Fruit fly (Drosophila melanogaster) S2 (cell line): Measurements from ENCODE around the gene CG14285.

Experiments used
- CG8478 ChIP-seq: fragments of >200 bp; optimal IDR thresholded peaks from 2 replicates; lab custom pipeline; 2018
- CTCF ChIP-seq, 2 experiments: fragments of >200 bp; optimal IDR thresholded peaks; 2 replicates each; lab custom pipeline; 2018

The CG14285 gene

DNA sequence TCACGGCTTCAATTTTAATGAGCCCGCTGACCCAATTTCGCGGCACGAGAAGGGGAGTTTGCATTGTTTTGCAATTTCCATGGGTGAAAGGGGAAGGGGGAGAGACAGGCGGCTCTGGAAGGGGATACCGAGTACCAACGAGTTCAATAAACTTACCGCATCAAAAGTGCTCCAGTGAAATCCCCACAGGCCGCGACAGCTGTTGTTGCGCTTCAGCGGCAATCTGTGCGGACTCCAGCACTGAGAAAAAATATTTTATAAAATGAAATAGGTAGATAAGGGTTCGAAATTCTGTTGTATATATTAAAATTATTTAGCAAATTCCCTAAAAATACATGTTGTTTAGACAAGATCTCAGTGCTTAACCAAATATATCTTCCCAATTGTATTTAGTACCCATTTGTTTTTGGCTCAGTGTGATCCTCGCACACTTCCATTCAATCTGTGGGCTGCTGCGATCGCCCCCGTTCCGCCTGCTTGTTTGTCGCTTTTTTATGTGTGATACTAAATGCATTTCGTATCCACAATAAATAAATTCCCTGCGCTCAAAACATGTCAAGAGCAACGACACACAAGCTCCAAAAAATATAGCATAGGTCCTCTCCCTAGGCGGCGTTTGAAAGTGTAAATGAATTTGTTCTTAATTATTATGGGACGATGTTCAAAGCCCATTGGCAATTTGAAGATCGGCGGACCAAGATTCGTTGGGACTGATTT lies 29.2 kb upstream of the CG14285 start:
- no peak for TF ChIP-seq CG8478 (lab: Kevin White, UChicago)
- no peak for TF ChIP-seq CTCF (optimal IDR thresholded peaks at IDR 0.05; lab: Kevin White, UChicago)

DNA sequence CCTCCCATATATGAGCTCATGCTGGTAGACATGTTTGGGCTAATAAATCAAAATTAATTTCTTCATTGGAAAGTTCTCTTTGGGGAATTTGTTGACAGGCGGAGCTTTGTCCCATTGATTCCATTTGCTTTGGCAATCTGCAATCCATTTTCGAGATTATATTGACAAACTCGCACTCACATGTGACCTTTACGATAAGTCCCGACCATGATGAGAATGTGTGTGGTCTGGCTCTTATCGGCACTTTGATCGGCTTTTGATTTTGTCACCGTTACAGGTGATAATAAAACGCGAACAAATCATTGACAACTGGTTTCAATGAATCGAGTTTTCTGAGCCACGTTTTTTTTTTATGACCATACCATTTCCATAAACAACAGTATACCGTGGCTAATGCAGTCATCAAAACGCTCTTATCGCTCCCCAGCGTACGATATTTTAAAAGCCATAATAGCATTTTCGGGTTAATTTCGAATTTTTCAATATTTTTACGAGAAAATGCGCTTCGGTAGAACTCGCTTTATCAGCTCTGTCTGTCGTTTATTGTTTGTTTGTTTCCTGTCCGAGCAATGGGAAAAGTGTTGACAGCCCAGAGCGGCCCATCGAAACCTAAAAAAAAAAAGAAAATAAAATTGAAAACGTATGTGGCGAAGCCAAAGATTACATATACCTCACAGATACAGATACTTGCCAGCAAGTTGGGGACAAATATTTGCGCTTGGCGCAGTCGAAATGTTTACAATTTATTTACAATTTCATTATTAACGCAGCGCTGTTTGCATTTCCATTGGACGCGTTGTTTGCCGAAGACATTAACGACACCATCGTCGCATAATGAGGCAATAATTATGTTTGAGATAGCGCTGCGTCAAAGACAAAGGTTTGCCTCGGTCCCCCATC lies 27.3 kb upstream of the CG14285 start:
- TF ChIP-seq CTCF (optimal IDR thresholded peaks at IDR 0.05; lab: Kevin White, UChicago), result no peak
- TF ChIP-seq CG8478 (lab: Kevin White, UChicago), result no peak

DNA sequence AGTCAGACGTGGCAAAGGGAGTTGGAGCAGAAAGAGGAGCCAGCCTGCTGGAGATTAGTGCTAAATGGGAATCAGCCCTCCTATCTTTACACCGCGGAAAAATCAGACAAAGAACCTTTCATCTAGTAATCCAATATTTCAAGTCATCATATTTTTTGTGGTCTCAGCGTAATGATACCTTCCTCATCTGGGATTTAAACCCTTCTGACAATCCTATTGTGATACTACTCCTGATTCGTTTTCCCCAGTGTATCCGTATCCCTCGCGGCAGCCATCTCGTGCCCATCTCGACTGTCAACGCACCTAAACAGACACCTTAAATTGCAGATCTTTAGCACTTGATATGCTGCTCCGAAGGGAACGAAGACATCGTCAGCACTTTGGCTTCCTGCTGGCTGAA lies 26.5 kb upstream of the CG14285 start:
- TF ChIP-seq CTCF (optimal IDR thresholded peaks at IDR 0.05; lab: Kevin White, UChicago) (no peak), CG8478 (lab: Kevin White, UChicago) (no peak)

DNA sequence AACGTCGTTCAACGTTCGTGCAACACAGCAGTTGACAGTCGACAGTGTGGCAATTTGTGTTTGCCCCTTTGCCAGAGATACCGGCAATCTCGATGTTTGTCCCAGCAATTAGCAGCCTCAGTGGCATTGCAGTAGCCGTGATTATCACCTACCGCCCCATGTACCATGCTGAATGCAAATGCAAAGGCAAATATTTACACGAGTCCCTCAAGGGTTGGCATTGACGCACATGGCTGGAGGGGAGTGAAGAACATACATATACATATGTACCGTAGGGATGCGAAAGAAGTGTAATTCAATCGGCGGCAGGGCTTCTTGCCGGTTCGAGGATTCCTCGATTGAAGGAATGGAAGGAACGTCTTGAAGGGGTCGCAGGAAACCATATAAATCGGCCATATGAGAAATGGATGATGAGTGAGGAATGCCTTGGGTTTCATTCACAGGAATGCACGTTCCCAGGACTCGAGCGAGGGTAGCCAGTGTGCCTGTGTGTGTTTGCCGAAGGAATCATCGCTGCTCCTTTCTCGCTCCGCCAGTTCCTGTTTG lies 24.9 kb upstream of the CG14285 start:
- TF ChIP-seq CTCF (optimal IDR thresholded peaks at IDR 0.05; lab: Kevin White, UChicago) (no peak), CG8478 (lab: Kevin White, UChicago) (no peak)

DNA sequence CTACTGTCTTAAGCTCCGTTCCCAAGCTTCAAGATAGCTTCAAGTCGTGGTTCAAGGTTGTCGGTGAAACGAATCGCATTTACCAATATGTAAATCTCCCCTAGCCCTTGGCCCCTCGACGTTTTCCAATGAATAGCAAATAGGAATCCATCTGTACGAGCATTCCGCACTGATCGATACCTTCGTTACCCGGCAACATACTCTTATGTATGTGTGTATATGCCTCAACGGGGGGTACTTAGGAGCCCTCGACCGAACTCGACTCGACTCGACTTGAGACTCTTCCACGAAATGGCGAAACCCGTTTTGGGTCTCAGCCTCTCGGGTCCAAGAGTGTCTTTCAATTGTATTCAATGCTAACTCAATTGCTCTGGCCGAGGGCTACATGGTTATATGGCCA lies 23.2 kb upstream of the CG14285 start:
- TF ChIP-seq CTCF (optimal IDR thresholded peaks at IDR 0.05; lab: Kevin White, UChicago) (no peak), CG8478 (lab: Kevin White, UChicago) (no peak)

DNA sequence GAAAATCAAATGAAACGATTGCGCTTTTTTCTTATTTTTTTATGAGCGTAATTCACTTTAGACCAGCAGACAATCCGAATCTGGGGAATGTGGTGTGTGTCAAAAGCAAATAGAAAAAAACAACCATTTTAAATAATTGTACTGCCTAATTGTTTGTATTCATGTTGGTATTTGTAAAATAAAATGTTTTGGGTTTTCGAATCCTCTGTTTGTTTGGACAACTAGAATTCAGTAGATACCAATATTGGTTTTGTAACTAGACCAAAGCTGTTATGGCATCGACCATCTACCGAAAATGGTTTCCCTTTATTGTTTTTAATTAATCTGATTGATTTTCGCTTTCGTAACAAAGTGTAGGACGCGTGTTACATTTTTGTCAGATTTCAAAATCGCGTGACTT lies 14.0 kb upstream of the CG14285 start:
- no peak for TF ChIP-seq CTCF (optimal IDR thresholded peaks at IDR 0.05; lab: Kevin White, UChicago)
- no peak for TF ChIP-seq CG8478 (lab: Kevin White, UChicago)

DNA sequence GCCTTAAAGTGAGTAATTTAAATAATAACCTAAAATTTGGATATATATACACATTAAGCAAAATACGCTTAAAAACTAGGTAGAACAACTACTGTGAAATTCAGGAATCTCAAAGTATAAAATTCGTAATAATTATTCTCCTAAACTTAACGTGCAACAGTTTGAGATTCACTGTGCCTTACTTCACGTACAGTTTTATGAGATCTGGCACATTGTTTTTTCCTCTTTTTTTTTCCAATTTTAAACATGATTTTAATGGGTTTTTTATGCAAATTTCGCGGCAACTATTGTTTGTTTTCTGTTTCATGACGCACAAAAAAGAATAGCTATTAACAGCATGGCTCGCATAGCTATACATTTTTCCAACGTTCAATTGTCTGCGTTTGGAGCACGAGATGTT lies 13.0 kb upstream of the CG14285 start:
- no peak for TF ChIP-seq CG8478 (lab: Kevin White, UChicago)
- no peak for TF ChIP-seq CTCF (optimal IDR thresholded peaks at IDR 0.05; lab: Kevin White, UChicago)

DNA sequence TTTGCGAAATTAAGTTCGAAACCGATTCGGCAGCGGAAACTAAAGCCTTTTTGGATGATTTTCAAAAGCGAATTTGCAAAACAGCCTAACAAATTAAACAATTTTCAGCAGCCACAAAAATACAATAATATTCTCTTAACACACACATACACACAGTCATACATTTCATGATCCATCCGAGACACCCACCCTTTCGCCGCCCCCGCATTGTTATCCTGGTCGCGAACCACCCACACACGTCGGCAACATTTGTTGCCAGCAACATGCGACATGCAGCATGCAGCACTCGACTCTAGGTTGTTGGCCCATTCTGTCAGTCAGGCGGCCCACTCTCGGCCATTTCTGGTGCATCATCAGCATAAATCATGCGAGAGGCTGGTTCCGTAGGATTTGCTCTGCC lies 10.9 kb upstream of the CG14285 start:
- peak; percentile 52 to 56 for TF ChIP-seq CTCF (optimal IDR thresholded peaks at IDR 0.05; lab: Kevin White, UChicago)
- no peak for TF ChIP-seq CG8478 (lab: Kevin White, UChicago)

DNA sequence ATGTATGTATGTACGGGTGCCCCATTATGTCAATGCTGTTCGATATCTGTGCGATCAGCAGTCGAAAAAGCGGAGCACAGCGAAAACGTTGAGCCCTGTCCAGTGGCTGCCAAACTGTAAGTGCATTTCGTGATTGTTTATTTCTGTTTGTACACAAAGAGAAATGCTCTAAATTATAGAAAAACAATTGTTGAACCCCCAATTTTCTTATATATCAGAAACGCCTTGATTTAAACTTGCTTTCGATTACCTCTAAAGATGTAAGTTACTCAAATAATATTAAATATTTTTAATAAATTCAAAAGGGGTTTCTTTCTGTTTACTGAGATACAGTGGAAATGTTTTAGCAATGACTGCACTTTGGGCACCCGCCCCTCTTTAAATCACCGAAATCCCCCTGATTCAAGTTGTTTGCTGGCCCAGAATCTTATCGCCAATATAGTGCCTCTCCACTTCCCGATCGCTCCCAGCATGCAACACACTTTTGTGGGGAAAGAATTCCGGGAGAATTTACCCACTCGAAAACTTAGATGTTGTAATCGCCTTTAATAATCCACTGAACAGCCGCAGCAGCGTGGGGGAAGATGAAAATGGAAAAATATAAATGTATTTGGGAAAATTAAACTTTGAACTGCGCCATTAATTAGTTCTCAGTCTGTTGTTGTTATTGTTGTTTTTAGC lies 10.0 kb upstream of the CG14285 start:
- no peak for TF ChIP-seq CG8478 (lab: Kevin White, UChicago)
- no peak for TF ChIP-seq CTCF (optimal IDR thresholded peaks at IDR 0.05; lab: Kevin White, UChicago)

DNA sequence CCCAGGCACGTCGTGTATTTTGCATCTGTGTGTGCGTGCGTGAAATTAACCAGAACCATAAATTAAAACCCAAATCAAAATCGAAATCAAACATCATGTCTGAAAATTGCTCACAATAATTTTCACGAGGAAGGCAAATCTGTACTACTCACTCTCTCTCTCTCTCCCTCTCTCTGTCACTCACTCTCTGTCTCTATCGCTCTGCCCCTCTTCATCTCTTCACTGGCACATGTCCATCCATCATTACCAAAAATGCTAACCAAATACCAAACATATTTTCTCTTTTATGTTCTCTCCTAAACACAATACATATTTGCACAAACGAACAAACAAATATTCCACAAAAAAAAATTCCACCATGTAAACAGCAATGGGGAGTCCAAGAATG lies 9.5 kb upstream of the CG14285 start:
- TF ChIP-seq CG8478 (lab: Kevin White, UChicago) (no peak), CTCF (optimal IDR thresholded peaks at IDR 0.05; lab: Kevin White, UChicago) (no peak)

DNA sequence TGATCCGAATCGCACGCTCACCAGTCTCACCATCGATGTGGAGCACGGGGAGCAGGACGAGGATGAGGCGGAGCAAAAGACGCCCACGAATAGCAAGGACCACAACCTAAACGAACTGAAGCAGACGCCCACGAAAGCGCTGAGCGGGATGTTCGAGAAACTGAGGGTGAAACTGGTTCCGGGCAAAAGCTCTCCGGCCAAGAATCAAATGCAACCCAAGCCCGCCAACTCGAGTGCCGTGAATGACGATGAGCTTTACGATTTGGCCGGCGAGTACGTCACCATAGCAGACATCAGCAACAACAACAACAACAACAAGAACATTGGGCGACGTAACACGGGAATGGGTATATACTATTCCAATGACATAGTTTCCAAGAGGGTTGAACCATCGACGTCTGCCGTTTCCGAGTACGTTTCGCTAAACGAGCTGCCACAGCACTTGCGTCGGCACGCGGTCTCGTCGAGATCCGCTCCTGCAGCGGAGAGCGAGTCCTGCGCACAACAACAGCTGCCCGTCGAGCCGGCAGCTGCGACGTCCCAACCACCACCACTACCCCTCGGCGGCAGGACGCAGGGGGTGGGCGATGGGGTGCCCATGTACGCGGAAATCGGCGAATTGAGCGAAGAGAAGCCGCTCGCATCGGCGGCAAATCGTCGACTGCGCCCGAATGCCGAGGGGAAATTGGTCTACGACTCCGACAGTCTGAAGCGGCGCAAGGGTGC lies 7.4 kb upstream of the CG14285 start:
- TF ChIP-seq CG8478 (lab: Kevin White, UChicago) (no peak), CTCF (optimal IDR thresholded peaks at IDR 0.05; lab: Kevin White, UChicago) (no peak)

DNA sequence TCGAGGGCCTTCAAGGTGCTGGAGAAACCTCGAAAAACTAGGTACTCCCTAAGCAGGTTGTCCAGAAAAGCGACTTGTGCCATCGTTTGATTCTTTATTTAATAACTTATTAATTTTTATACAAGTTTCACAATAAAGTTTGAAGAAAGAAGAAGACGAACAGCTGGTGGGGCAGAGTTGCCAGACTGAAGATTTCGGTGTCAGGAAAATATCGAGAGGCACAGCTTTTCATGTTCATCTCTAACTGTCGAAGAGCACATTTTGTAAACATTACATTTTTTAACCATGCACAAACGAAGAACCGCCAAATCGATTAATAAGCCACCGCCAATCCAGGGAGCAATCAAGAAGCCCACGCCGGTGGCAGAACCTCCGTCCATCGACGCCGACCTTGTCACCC lies 1.0 kb upstream of the CG14285 start, which contains the start of the genes CG6005 and CG14286:
CG6005 (minus strand) TSS at position 169 of the 400 bp plus-strand sequence.
CG14286 (plus strand) TSS at position 231 of the 400 bp plus-strand sequence.
- no peak for TF ChIP-seq CG8478 (lab: Kevin White, UChicago)
- no peak for TF ChIP-seq CTCF (optimal IDR thresholded peaks at IDR 0.05; lab: Kevin White, UChicago)

DNA sequence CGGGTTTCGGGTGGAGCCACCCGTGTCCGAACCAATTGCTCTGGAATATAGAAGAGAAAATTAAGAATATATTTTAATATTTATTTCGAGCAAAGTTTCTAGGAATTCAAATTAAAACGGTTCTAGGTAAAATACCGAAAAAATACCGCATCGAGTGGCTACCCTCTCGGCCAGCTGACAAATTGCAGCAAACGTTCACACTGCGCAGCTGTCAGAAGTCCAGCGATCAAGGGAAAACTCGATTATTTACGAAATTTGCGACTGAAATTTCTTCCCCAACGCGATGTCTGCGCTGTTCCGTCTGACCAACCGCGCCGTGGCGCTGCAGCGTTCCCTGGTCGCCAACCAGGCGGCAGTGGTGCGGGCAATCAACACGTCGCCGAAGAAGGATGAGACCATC lies 2.3 kb downstream of the CG14285 start, which contains the start of gene NP15.6:
NP15.6 (plus strand) TSS at position 204 of the 400 bp plus-strand sequence.
- TF ChIP-seq CTCF (optimal IDR thresholded peaks at IDR 0.05; lab: Kevin White, UChicago), result no peak
- TF ChIP-seq CG8478 (lab: Kevin White, UChicago), result no peak

DNA sequence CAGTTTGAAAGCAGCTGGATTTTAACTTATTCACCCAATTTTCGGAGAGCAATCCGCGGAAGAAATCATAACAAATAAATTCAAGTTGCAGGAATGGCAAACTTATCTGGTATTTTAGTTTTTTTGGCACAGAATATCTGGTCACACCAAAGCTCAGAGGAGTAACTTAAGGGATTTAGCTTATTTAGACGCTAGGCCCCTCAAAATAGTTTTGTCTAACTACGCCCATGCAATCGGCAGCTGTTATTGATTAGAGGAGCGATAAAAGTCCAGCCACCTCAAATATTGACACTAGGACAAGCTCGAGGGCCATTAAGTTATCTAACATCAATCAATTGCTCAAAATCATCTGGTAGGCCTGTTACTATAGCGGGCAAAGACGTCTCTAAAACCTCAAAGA lies 3.9 kb downstream of the CG14285 start, which contains the start of the genes GatA and P5cr:
GatA (minus strand) TSS at position 100 of the 400 bp plus-strand sequence.
P5cr (plus strand) TSS at position 174 of the 400 bp plus-strand sequence.
- TF ChIP-seq CTCF (optimal IDR thresholded peaks at IDR 0.05; lab: Kevin White, UChicago) (no peak), CG8478 (lab: Kevin White, UChicago) (no peak)
